Fruit fly (Drosophila melanogaster) whole organism, embryonic: ENCODE measurements around the gene CG6000.
A peak's percentile ranks its signal among the peaks of the same experiment; 100 is the strongest.

Experiments
- CG10543 ChIP-seq: fragments of 200-800 bp; sonication (Bioruptor generic); optimal IDR thresholded peaks from 3 replicates; lab custom pipeline; 2017; ENCODE audit warnings: missing biosample characterization, mild to moderate bottlenecking, missing genetic modification characterization, moderate library complexity
- CG12659 ChIP-seq: fragments of 200-800 bp; sonication (Bioruptor generic); optimal IDR thresholded peaks from 3 replicates; lab custom pipeline; 2017; ENCODE audit warnings: mild to moderate bottlenecking, missing biosample characterization, missing genetic modification reagents, missing genetic modification characterization
- CG13287 ChIP-seq: fragments of 200-800 bp; sonication (Bioruptor generic); IDR thresholded peaks from 2 replicates; pipeline ENCODE4 v1.3.6; 2022; ENCODE audit warnings: missing biosample characterization, missing genetic modification characterization; ENCODE audit not compliant: partially characterized antibody
- CG13894 ChIP-seq: fragments of 200-800 bp; sonication (Bioruptor generic); optimal IDR thresholded peaks from 3 replicates; lab custom pipeline; 2018; ENCODE audit warnings: missing biosample characterization, mild to moderate bottlenecking, missing genetic modification characterization, moderate library complexity
- CG15011 ChIP-seq: fragments of 200-800 bp; sonication (Bioruptor generic); optimal IDR thresholded peaks from 3 replicates; lab custom pipeline; 2018; ENCODE audit warnings: missing biosample characterization, mild to moderate bottlenecking, missing genetic modification characterization
- CG1603 ChIP-seq: fragments of 200-800 bp; sonication (Bioruptor generic); optimal IDR thresholded peaks from 2 replicates; lab custom pipeline; 2019; ENCODE audit warnings: missing biosample characterization, mild to moderate bottlenecking, missing genetic modification characterization, moderate library complexity
- CG34224 ChIP-seq: fragments of 200-800 bp; sonication (Bioruptor generic); IDR thresholded peaks from 3 replicates; pipeline ENCODE4 v1.3.6; 2022; ENCODE audit warnings: missing biosample characterization, missing genetic modification characterization; ENCODE audit not compliant: partially characterized antibody
- CG34422 ChIP-seq: fragments of 200-800 bp; sonication (Bioruptor generic); IDR thresholded peaks from 3 replicates; pipeline ENCODE4 v1.3.6; 2022; ENCODE audit warnings: missing biosample characterization, missing genetic modification characterization
- CG4730 ChIP-seq: fragments of 200-800 bp; sonication (Bioruptor generic); IDR thresholded peaks from 2 replicates; pipeline ENCODE4 v1.3.6; 2022; ENCODE audit warnings: missing biosample characterization, missing genetic modification characterization
- CG8924 ChIP-seq: fragments of 200-800 bp; optimal IDR thresholded peaks from 3 replicates; lab custom pipeline; 2019; ENCODE audit warnings: missing biosample characterization, mild to moderate bottlenecking, missing genetic modification characterization, moderate library complexity
- D19A ChIP-seq: fragments of 200-800 bp; optimal IDR thresholded peaks from 3 replicates; lab custom pipeline; 2019; ENCODE audit warnings: missing biosample characterization, mild to moderate bottlenecking, missing genetic modification characterization, moderate library complexity
- Dll ChIP-seq: fragments of 200-800 bp; sonication (Bioruptor generic); IDR thresholded peaks from 4 replicates; pipeline ENCODE4 v1.3.6; 2022; ENCODE audit warnings: missing biosample characterization, missing genetic modification characterization; ENCODE audit not compliant: partially characterized antibody
- E2f2 ChIP-seq: fragments of 200-800 bp; sonication (Bioruptor generic); IDR thresholded peaks from 2 replicates; pipeline ENCODE4 v1.3.6; 2022; ENCODE audit warnings: missing biosample characterization, missing genetic modification characterization
- ERR ChIP-seq: fragments of 200-800 bp; sonication (Bioruptor generic); optimal IDR thresholded peaks from 2 replicates; lab custom pipeline; 2016; ENCODE audit warnings: missing biosample characterization, missing genetic modification characterization
- Eip74EF ChIP-seq, 2 experiments: fragments of 200-800 bp in 1 of 2; fragments of >200 bp in 1 of 2; sonication (Bioruptor generic) in 1 of 2; optimal IDR thresholded peaks; 2 replicates each; lab custom pipeline; 2017 to 2019; ENCODE audit warnings: missing biosample characterization in 2 of 2, missing genetic modification characterization in 2 of 2, mild to moderate bottlenecking in 1 of 2, moderate library complexity in 1 of 2
- Gug ChIP-seq: fragments of 200-800 bp; sonication (Bioruptor generic); IDR thresholded peaks from 4 replicates; pipeline ENCODE4 v1.3.6; 2022; ENCODE audit warnings: missing biosample characterization, missing genetic modification characterization
- Hr51 ChIP-seq, 2 experiments: fragments of 200-800 bp; sonication (Bioruptor generic); optimal IDR thresholded peaks; 2 replicates in 1 of 2; 3 replicates in 1 of 2; lab custom pipeline; 2016 to 2018; ENCODE audit warnings: missing biosample characterization in 2 of 2, missing genetic modification characterization in 2 of 2, mild to moderate bottlenecking in 1 of 2, moderate library complexity in 1 of 2
- Jarid2 ChIP-seq: fragments of 200-800 bp; sonication (Bioruptor generic); optimal IDR thresholded peaks from 3 replicates; lab custom pipeline; 2017; ENCODE audit warnings: mild to moderate bottlenecking, missing biosample characterization, missing genetic modification reagents, missing genetic modification characterization
- Myb ChIP-seq: fragments of 200-800 bp; sonication (Bioruptor generic); optimal IDR thresholded peaks from 2 replicates; lab custom pipeline; 2016; ENCODE audit warnings: missing biosample characterization, missing genetic modification characterization
- NFAT ChIP-seq: fragments of 200-800 bp; sonication (Bioruptor generic); IDR thresholded peaks from 2 replicates; pipeline ENCODE4 v1.3.6; 2022; ENCODE audit warnings: missing biosample characterization, missing genetic modification characterization
- Nf-YB ChIP-seq: fragments of 200-800 bp; sonication (Bioruptor generic); optimal IDR thresholded peaks from 3 replicates; lab custom pipeline; 2019; ENCODE audit warnings: missing biosample characterization, mild to moderate bottlenecking, missing genetic modification characterization, moderate library complexity
- Sry-β ChIP-seq: fragments of 200-800 bp; sonication (Bioruptor generic); optimal IDR thresholded peaks from 2 replicates; lab custom pipeline; 2018; ENCODE audit warnings: missing biosample characterization, mild to moderate bottlenecking, missing genetic modification characterization, moderate library complexity
- YL-1 ChIP-seq: fragments of 200-800 bp; sonication (Bioruptor generic); optimal IDR thresholded peaks from 3 replicates; lab custom pipeline; 2017; ENCODE audit warnings: missing biosample characterization, mild to moderate bottlenecking, missing genetic modification characterization
- abd-A ChIP-seq: fragments of 200-800 bp; sonication (Bioruptor generic); optimal IDR thresholded peaks from 3 replicates; lab custom pipeline; 2019; ENCODE audit warnings: missing biosample characterization, mild to moderate bottlenecking, missing genetic modification characterization, moderate library complexity
- amos ChIP-seq: fragments of 200-800 bp; sonication (Bioruptor generic); IDR thresholded peaks from 2 replicates; pipeline ENCODE4 v1.3.6; 2022; ENCODE audit warnings: missing biosample characterization, missing genetic modification characterization; ENCODE audit not compliant: partially characterized antibody
- bab2 ChIP-seq: fragments of 200-800 bp; sonication (Bioruptor generic); optimal IDR thresholded peaks from 2 replicates; lab custom pipeline; 2016; ENCODE audit warnings: missing biosample characterization, missing genetic modification characterization
- bigmax ChIP-seq: fragments of 200-800 bp; sonication (Bioruptor generic); optimal IDR thresholded peaks from 2 replicates; lab custom pipeline; 2018; ENCODE audit warnings: missing biosample characterization, mild to moderate bottlenecking, missing genetic modification characterization
- ci ChIP-seq: fragments of 200-800 bp; sonication (Bioruptor generic); IDR thresholded peaks from 3 replicates; pipeline ENCODE4 v1.3.6; 2022; ENCODE audit warnings: missing biosample characterization, missing genetic modification characterization
- exex ChIP-seq: fragments of 200-800 bp; sonication (Bioruptor generic); optimal IDR thresholded peaks from 4 replicates; lab custom pipeline; 2018; ENCODE audit warnings: missing biosample characterization, mild to moderate bottlenecking, missing genetic modification characterization, moderate library complexity
- gsb-n ChIP-seq: fragments of 200-800 bp; sonication (Bioruptor generic); optimal IDR thresholded peaks from 3 replicates; lab custom pipeline; 2018; ENCODE audit warnings: missing biosample characterization, mild to moderate bottlenecking, missing genetic modification characterization
- luna ChIP-seq: fragments of 200-800 bp; sonication (Bioruptor generic); optimal IDR thresholded peaks from 2 replicates; lab custom pipeline; 2016; ENCODE audit warnings: missing biosample characterization, missing genetic modification characterization
- pzg ChIP-seq: fragments of 200-800 bp; sonication (Bioruptor generic); optimal IDR thresholded peaks from 3 replicates; lab custom pipeline; 2018; ENCODE audit warnings: missing biosample characterization, mild to moderate bottlenecking, missing genetic modification characterization, moderate library complexity
- sens ChIP-seq: fragments of 200-800 bp; sonication (Bioruptor generic); peaks from one replicate; lab custom pipeline; 2016; ENCODE audit warnings: missing biosample characterization, missing genetic modification characterization
- sna ChIP-seq: fragments of 200-800 bp; sonication (Bioruptor generic); IDR thresholded peaks from 2 replicates; pipeline ENCODE4 v1.3.6; 2022; ENCODE audit warnings: missing biosample characterization, missing genetic modification characterization; ENCODE audit not compliant: partially characterized antibody
- stc ChIP-seq: fragments of 200-800 bp; sonication (Bioruptor generic); IDR thresholded peaks from 2 replicates; pipeline ENCODE4 v1.3.6; 2022; ENCODE audit warnings: missing biosample characterization, missing genetic modification characterization
- sug ChIP-seq: fragments of 200-800 bp; optimal IDR thresholded peaks from 2 replicates; lab custom pipeline; 2019; ENCODE audit warnings: missing biosample characterization, mild to moderate bottlenecking, missing genetic modification characterization, moderate library complexity
- ttk ChIP-seq: fragments of 200-800 bp; sonication (Bioruptor generic); IDR thresholded peaks from 2 replicates; pipeline ENCODE4 v2.1.2; 2022; ENCODE audit warnings: missing biosample characterization, missing genetic modification characterization
- vnd ChIP-seq: fragments of 200-800 bp; sonication (Bioruptor generic); IDR thresholded peaks from 3 replicates; pipeline ENCODE4 v1.3.6; 2022; ENCODE audit warnings: missing biosample characterization, missing genetic modification characterization; ENCODE audit not compliant: partially characterized antibody
- wdn ChIP-seq: fragments of 200-800 bp; sonication (Bioruptor generic); IDR thresholded peaks from 2 replicates; pipeline ENCODE4 v1.3.6; 2022; ENCODE audit warnings: missing biosample characterization, missing genetic modification characterization
- wek ChIP-seq: fragments of 200-800 bp; sonication (Bioruptor generic); optimal IDR thresholded peaks from 3 replicates; lab custom pipeline; 2018; ENCODE audit warnings: missing biosample characterization, mild to moderate bottlenecking, missing genetic modification characterization, moderate library complexity

CG6000 gene

DNA sequence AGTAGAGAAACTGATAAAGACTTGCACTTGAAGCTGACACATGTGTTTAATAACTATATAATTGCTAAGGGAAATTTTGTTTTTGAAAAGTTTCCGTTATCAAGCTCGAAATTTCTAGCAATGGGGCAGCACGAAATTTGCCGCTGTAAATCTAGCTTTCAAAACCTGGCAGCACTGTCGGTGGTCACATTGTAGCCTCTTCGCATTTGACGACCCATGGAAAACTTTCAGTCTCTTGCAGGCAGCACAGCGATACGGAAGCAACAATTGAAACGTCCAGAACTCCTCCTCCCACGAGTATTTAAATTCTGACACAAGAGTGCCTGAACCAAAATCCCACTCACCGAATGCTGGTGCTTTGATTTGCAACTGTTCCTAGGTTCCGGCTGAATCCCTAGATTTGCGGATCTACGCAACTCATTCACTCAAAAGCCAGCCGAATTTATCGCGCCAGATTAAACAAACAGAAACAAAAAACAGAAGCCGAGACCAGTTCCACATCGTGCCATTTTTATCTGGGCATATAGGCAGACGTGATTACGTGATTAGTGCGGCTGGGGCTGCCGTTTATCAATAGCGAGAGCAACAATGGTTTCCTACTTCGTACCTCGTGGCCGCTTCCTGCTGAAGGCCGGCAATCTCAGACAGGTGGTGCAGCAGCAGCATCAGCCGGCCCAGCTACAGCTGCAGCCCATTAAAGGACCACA lies 2.6 kb upstream of the CG6000 start (continued):
- peak; percentile 25 for TF ChIP-seq pzg (GFP tag; lab: Kevin White, UChicago)
- no peak for TF ChIP-seq luna (GFP tag; lab: Kevin White, UChicago)
- TF ChIP-seq abd-A, result peak; percentile 14
- peak; percentile 26; the same call in 1 of the 4 replicates for TF ChIP-seq Gug (GFP tag; lab: Robert Waterston, UW)
- TF ChIP-seq CG4730 (GFP tag; lab: Robert Waterston, UW), result 0 out of 2 replicates have a peak, but pooled peaks have one; percentile 5
- peak; percentile 42; the same call in 1 of the 2 replicates for TF ChIP-seq E2f2
- TF ChIP-seq D19A (tag; lab: Kevin White, UChicago), result no peak
- TF ChIP-seq CG10543 (GFP tag; lab: Kevin White, UChicago), result peak; percentile 40
- peak; percentile 61 for TF ChIP-seq sens
- TF ChIP-seq Sry-β (GFP tag; lab: Kevin White, UChicago), result peak; percentile 83
- no peak for TF ChIP-seq sna (GFP tag; lab: Robert Waterston, UW)
- peak; percentile 3 for TF ChIP-seq bab2 (GFP tag; lab: Kevin White, UChicago)
- peak; percentile 28; the same call in 1 of the 2 replicates for TF ChIP-seq ttk (GFP tag; lab: Robert Waterston, UW)
- no peak for TF ChIP-seq CG8924
- TF ChIP-seq Hr51 (GFP tag; optimal IDR thresholded peaks at IDR 0.05; lab: Kevin White, UChicago), result no peak
- no peak for TF ChIP-seq CG15011
- peak; percentile 42 for TF ChIP-seq CG13894
- TF ChIP-seq CG34224 (GFP tag; lab: Robert Waterston, UW), result no peak
- TF ChIP-seq Nf-YB (GFP tag; lab: Kevin White, UChicago), result no peak
- peak; percentile 3 for TF ChIP-seq CG12659
- peak; percentile 79 for TF ChIP-seq NFAT (GFP tag; lab: Robert Waterston, UW)
- TF ChIP-seq vnd (GFP tag; lab: Robert Waterston, UW), result no peak
- TF ChIP-seq sug, result peak; percentile 39
- TF ChIP-seq YL-1, result no peak
- no peak for TF ChIP-seq bigmax (GFP tag; lab: Kevin White, UChicago)
- TF ChIP-seq wek (GFP tag; lab: Kevin White, UChicago), result no peak
- TF ChIP-seq Eip74EF (GFP tag; optimal IDR thresholded peaks at IDR 0.05; lab: Kevin White, UChicago), result peak in 1 of 2 experiments; percentile 40
- peak; percentile 18; the same call in 1 of the 3 replicates for TF ChIP-seq ci (GFP tag; lab: Robert Waterston, UW)
- peak; percentile 40 for TF ChIP-seq ERR (GFP tag; lab: Kevin White, UChicago)
- TF ChIP-seq CG13287 (GFP tag; lab: Robert Waterston, UW), result peak; percentile 31; the same call in 1 of the 2 replicates
- TF ChIP-seq CG34422 (GFP tag; lab: Robert Waterston, UW), result peak; percentile 40; the same call in 1 of the 3 replicates
- TF ChIP-seq Myb (GFP tag; lab: Kevin White, UChicago), result peak; percentile 53
- TF ChIP-seq Jarid2, result peak; percentile 46
- peak; percentile 17 for TF ChIP-seq CG1603 (tag; lab: Kevin White, UChicago)
- TF ChIP-seq gsb-n (tag; lab: Kevin White, UChicago), result no peak
- TF ChIP-seq Dll (GFP tag; lab: Robert Waterston, UW), result 0 out of 4 replicates have a peak, but pooled peaks have one; percentile 26
- peak; percentile 11; the same call in 1 of the 2 replicates for TF ChIP-seq amos (GFP tag; lab: Robert Waterston, UW)
- TF ChIP-seq exex (tag; lab: Kevin White, UChicago), result peak; percentile 52
- no peak for TF ChIP-seq wdn (GFP tag; lab: Robert Waterston, UW)
- TF ChIP-seq stc (GFP tag; lab: Robert Waterston, UW), result 0 out of 2 replicates have a peak, but pooled peaks have one; percentile 19
